Worm (Caenorhabditis elegans) whole organism, early embryonic: ENCODE measurements around the gene C49C8.3.

Source experiments
- B0310.2 ChIP-seq: sonication (generic microtip); optimal IDR thresholded peaks from 2 replicates; lab custom pipeline; 2016; ENCODE audit warnings: mild to moderate bottlenecking, missing genetic modification characterization, missing compliant biosample characterization
- F13C5.2 ChIP-seq: sonication (generic microtip); optimal IDR thresholded peaks from 2 replicates; lab custom pipeline; 2017; ENCODE audit warnings: mild to moderate bottlenecking, missing genetic modification characterization, inconsistent platforms, missing compliant biosample characterization
- ama-1 ChIP-seq: fragments of 150-350 bp; optimal IDR thresholded peaks from 2 replicates; lab custom pipeline; 2014
- ceh-13 ChIP-seq: fragments of 200-800 bp; sonication (Bioruptor generic); optimal IDR thresholded peaks from 2 replicates; lab custom pipeline; 2018; ENCODE audit warnings: mild to moderate bottlenecking, missing genetic modification characterization, missing compliant biosample characterization
- flt-1 ChIP-seq: fragments of 200-800 bp; sonication (Bioruptor generic); IDR thresholded peaks from 2 replicates; pipeline ENCODE4 v1.3.6; 2022; ENCODE audit warnings: missing genetic modification characterization, missing compliant biosample characterization
- scrt-1 ChIP-seq: fragments of 200-800 bp; sonication (Bioruptor generic); IDR thresholded peaks from 2 replicates; pipeline ENCODE4 v1.3.6; 2022; ENCODE audit warnings: missing genetic modification characterization, missing compliant biosample characterization
- sea-1 ChIP-seq: fragments of 200-800 bp; sonication (Bioruptor generic); conservative IDR thresholded peaks from 2 replicates; pipeline ENCODE4 v1.3.6; 2022; ENCODE audit warnings: missing genetic modification characterization, missing compliant biosample characterization
- tbx-11 ChIP-seq: fragments of 200-800 bp; sonication (Bioruptor generic); IDR thresholded peaks from 2 replicates; pipeline ENCODE4 v1.3.6; 2022; ENCODE audit warnings: missing genetic modification characterization, missing compliant biosample characterization
- tbx-37 ChIP-seq: fragments of 200-800 bp; sonication (Bioruptor generic); conservative IDR thresholded peaks from 2 replicates; pipeline ENCODE4 v1.3.6; 2022; ENCODE audit warnings: missing genetic modification reagents, missing genetic modification characterization, missing compliant biosample characterization
- tra-4 ChIP-seq: sonication (generic microtip); optimal IDR thresholded peaks from 2 replicates; lab custom pipeline; 2017; ENCODE audit warnings: missing genetic modification characterization, missing compliant biosample characterization

ce11 chrIV:8602877-8603276, 41.7 kb upstream of the C49C8.3 start, which contains the start of gene Y59H11AR.10:
- TF ChIP-seq F13C5.2 (tag; lab: Kevin White, UChicago): no peak
- TF ChIP-seq ama-1 (lab: Kevin White, UChicago): no peak
- no peak for TF ChIP-seq sea-1
- TF ChIP-seq tbx-11 (GFP tag; lab: Robert Waterston, UW): no peak
- no peak for TF ChIP-seq tra-4 (tag; lab: Kevin White, UChicago)
- no peak for TF ChIP-seq flt-1 (GFP tag; lab: Robert Waterston, UW)
- TF ChIP-seq B0310.2 (tag; lab: Kevin White, UChicago): no peak
- no peak for TF ChIP-seq tbx-37 (GFP tag; lab: Robert Waterston, UW)
- no peak for TF ChIP-seq ceh-13 (GFP tag; lab: Kevin White, UChicago)
- TF ChIP-seq scrt-1 (GFP tag; lab: Robert Waterston, UW): no peak
